Fruit fly (Drosophila melanogaster) whole organism, pupa: ENCODE data around the gene CG31342.
A peak's percentile ranks its signal among the peaks of the same experiment; 100 is the strongest.

Experiments
- CG10348 ChIP-seq: fragments of 200-800 bp; sonication (Bioruptor generic); IDR thresholded peaks from 2 replicates; pipeline ENCODE4 v1.3.6; 2022; ENCODE audit warnings: missing biosample characterization, missing genetic modification characterization
- CG12605 ChIP-seq: fragments of 200-800 bp; sonication (Bioruptor generic); IDR thresholded peaks from 2 replicates; pipeline ENCODE4 v1.3.6; 2022; ENCODE audit warnings: missing biosample characterization, missing genetic modification characterization
- CG13204 ChIP-seq: fragments of 200-800 bp; sonication (Bioruptor generic); optimal IDR thresholded peaks from 2 replicates; lab custom pipeline; 2018; ENCODE audit warnings: missing biosample characterization, mild to moderate bottlenecking, missing genetic modification characterization, moderate library complexity
- CG14655 ChIP-seq: fragments of 200-800 bp; sonication (Bioruptor generic); optimal IDR thresholded peaks from 3 replicates; lab custom pipeline; 2017; ENCODE audit warnings: mild to moderate bottlenecking, missing biosample characterization, missing genetic modification reagents, missing genetic modification characterization
- CG15710 ChIP-seq: fragments of 200-800 bp; sonication (Bioruptor generic); optimal IDR thresholded peaks from 2 replicates; lab custom pipeline; 2018; ENCODE audit warnings: missing biosample characterization, mild to moderate bottlenecking, missing genetic modification characterization, moderate library complexity
- CG17806 ChIP-seq: fragments of 200-800 bp; sonication (Bioruptor generic); optimal IDR thresholded peaks from 2 replicates; lab custom pipeline; 2018; ENCODE audit warnings: missing biosample characterization, mild to moderate bottlenecking, missing genetic modification characterization, moderate library complexity
- CG32121 ChIP-seq: fragments of 200-800 bp; sonication (Bioruptor generic); IDR thresholded peaks from 2 replicates; pipeline ENCODE4 v1.3.6; 2022; ENCODE audit warnings: missing biosample characterization, missing genetic modification characterization
- CG34367 ChIP-seq: fragments of 200-800 bp; sonication (Bioruptor generic); optimal IDR thresholded peaks from 2 replicates; lab custom pipeline; 2018; ENCODE audit warnings: missing biosample characterization, mild to moderate bottlenecking, missing genetic modification characterization
- CG4496 ChIP-seq: fragments of 200-800 bp; sonication (Bioruptor generic); IDR thresholded peaks from 3 replicates; pipeline ENCODE4 v1.3.6; 2022; ENCODE audit warnings: missing biosample characterization, missing genetic modification characterization
- CG8159 ChIP-seq: fragments of 200-800 bp; sonication (Bioruptor generic); optimal IDR thresholded peaks from 3 replicates; lab custom pipeline; 2018; ENCODE audit warnings: missing biosample characterization, mild to moderate bottlenecking, missing genetic modification characterization, moderate library complexity
- CG8301 ChIP-seq: fragments of 200-800 bp; sonication (Bioruptor generic); optimal IDR thresholded peaks from 2 replicates; lab custom pipeline; 2018; ENCODE audit warnings: missing biosample characterization, mild to moderate bottlenecking, missing genetic modification characterization
- CG9948 ChIP-seq: fragments of 200-800 bp; sonication (Bioruptor generic); optimal IDR thresholded peaks from 2 replicates; lab custom pipeline; 2018; ENCODE audit warnings: missing biosample characterization, mild to moderate bottlenecking, missing genetic modification characterization, moderate library complexity
- D1 ChIP-seq: fragments of 200-800 bp; sonication (Bioruptor generic); optimal IDR thresholded peaks from 2 replicates; lab custom pipeline; 2018; ENCODE audit warnings: missing biosample characterization, mild to moderate bottlenecking, missing genetic modification characterization, moderate library complexity
- EcR ChIP-seq: fragments of 200-800 bp; sonication (Bioruptor generic); optimal IDR thresholded peaks from 3 replicates; lab custom pipeline; 2019; ENCODE audit warnings: missing biosample characterization, missing genetic modification characterization, mild to moderate bottlenecking, moderate library complexity, missing genetic modification reagents
- Ets98B ChIP-seq: fragments of 200-800 bp; sonication (Bioruptor generic); IDR thresholded peaks from 2 replicates; pipeline ENCODE4 v1.3.6; 2022; ENCODE audit warnings: missing biosample characterization, missing genetic modification characterization
- Pif1A ChIP-seq: fragments of 200-800 bp; sonication (Bioruptor generic); optimal IDR thresholded peaks from 3 replicates; lab custom pipeline; 2016; ENCODE audit warnings: missing biosample characterization, missing genetic modification characterization
- Pif1B ChIP-seq: fragments of 200-800 bp; sonication (Bioruptor generic); optimal IDR thresholded peaks from 3 replicates; lab custom pipeline; 2016; ENCODE audit warnings: missing biosample characterization, missing genetic modification characterization
- Snoo ChIP-seq: fragments of 200-800 bp; sonication (Bioruptor generic); optimal IDR thresholded peaks from 3 replicates; lab custom pipeline; 2017; ENCODE audit warnings: missing biosample characterization, mild to moderate bottlenecking, missing genetic modification characterization, inconsistent platforms
- fd96Ca ChIP-seq: fragments of 200-800 bp; sonication (Bioruptor generic); IDR thresholded peaks from 3 replicates; pipeline ENCODE4 v1.3.6; 2022; ENCODE audit warnings: missing biosample characterization, missing genetic modification characterization
- gl ChIP-seq: fragments of 200-800 bp; sonication (Bioruptor generic); optimal IDR thresholded peaks from 2 replicates; lab custom pipeline; 2018; ENCODE audit warnings: missing biosample characterization, mild to moderate bottlenecking, missing genetic modification characterization
- rn ChIP-seq: fragments of 200-800 bp; sonication (Bioruptor generic); IDR thresholded peaks from 2 replicates; pipeline ENCODE4 v1.3.6; 2022; ENCODE audit warnings: missing biosample characterization, missing genetic modification characterization

CG31342 gene

DNA sequence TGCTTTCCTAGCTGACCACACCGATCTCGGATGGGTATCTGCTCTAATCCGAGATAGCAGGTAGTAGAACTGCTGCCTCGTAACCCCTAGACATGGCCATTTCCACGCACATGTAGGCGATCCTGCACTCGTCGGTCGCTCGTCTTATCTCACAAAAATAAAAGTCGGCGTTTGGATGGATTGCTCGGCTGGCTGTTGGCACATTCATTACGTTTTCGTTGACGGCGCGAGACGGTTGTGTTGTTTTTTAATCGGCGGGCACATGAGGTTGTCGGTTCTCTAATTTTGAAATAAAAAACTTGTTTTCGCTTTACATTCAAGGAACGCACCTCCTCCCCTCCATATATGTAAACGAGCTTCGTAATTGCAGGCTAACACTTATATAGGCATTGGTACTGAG, 46.5 kb downstream of the CG31342 start, which contains the start of gene ry:
Gene ry (plus strand): TSS at position 206 of the 400 bp plus-strand sequence.
- TF ChIP-seq CG32121: peak; percentile 14; the same call in 1 of the 2 replicates
- no peak for TF ChIP-seq CG13204 (GFP tag; lab: Kevin White, UChicago)

DNA sequence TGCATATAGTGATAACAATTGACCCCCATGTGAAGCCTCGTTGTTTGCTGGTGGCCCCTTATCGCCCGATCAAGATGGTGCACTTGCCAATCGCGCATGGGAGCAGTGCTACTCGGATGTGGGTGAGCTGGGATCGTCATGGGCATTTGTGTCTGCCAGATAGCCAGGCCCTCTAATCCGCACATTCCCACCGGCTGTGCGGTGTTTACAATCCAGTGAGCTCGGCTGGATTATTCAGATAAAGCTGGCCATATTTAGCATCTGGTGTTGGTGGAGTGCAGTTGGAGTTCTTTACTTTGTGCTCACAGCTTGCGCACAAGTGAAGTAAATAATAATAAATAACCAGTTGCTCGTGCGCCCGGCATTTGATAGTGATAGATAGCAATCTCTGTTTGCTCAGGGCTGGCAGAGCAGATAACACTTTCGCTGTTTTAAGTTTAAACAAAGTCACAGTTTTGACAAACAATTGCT, 47.2 kb downstream of the CG31342 start:
- TF ChIP-seq CG15710 (tag; lab: Kevin White, UChicago): no peak
- TF ChIP-seq CG32121: peak; percentile 33
- 0 out of 2 replicates have a peak, but pooled peaks have one; percentile 37 for TF ChIP-seq Ets98B (GFP tag; lab: Robert Waterston, UW)
- no peak for TF ChIP-seq CG17806 (tag; lab: Kevin White, UChicago)
- 0 out of 3 replicates have a peak, but pooled peaks have one; percentile 36 for TF ChIP-seq CG4496
- TF ChIP-seq, all 21 proteins: peak for 3

DNA sequence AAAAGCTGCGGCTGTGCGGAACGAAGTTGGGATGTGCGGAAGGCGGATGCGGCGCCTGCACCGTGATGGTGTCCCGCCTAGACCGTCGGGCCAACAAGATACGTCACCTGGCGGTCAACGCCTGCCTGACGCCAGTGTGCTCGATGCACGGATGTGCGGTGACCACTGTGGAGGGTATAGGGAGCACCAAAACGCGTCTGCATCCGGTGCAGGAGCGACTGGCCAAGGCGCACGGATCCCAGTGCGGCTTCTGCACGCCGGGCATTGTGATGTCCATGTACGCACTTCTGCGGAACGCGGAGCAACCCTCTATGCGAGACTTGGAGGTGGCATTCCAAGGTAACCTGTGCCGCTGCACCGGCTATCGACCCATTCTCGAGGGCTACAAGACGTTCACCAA, 47.8 kb downstream of the CG31342 start:
- no peak for TF ChIP-seq EcR
- no peak for TF ChIP-seq CG8159 (tag; lab: Kevin White, UChicago)
- TF ChIP-seq Pif1A (GFP tag; lab: Kevin White, UChicago): no peak
- TF ChIP-seq CG14655 (GFP tag; lab: Kevin White, UChicago): no peak
- no peak for TF ChIP-seq CG4496
- TF ChIP-seq CG34367 (tag; lab: Kevin White, UChicago): no peak
- no peak for TF ChIP-seq Ets98B (GFP tag; lab: Robert Waterston, UW)
- TF ChIP-seq CG15710 (tag; lab: Kevin White, UChicago): no peak
- TF ChIP-seq rn (GFP tag; lab: Robert Waterston, UW): no peak
- no peak for TF ChIP-seq Snoo (tag; lab: Kevin White, UChicago)
- no peak for TF ChIP-seq fd96Ca
- no peak for TF ChIP-seq CG32121
- TF ChIP-seq CG8301: no peak
- no peak for TF ChIP-seq gl
- TF ChIP-seq CG12605: no peak
- TF ChIP-seq Pif1B (GFP tag; lab: Kevin White, UChicago): no peak
- no peak for TF ChIP-seq CG13204 (GFP tag; lab: Kevin White, UChicago)
- no peak for TF ChIP-seq D1 (tag; lab: Kevin White, UChicago)
- no peak for TF ChIP-seq CG9948 (tag; lab: Kevin White, UChicago)
- TF ChIP-seq CG10348 (GFP tag; lab: Robert Waterston, UW): no peak

DNA sequence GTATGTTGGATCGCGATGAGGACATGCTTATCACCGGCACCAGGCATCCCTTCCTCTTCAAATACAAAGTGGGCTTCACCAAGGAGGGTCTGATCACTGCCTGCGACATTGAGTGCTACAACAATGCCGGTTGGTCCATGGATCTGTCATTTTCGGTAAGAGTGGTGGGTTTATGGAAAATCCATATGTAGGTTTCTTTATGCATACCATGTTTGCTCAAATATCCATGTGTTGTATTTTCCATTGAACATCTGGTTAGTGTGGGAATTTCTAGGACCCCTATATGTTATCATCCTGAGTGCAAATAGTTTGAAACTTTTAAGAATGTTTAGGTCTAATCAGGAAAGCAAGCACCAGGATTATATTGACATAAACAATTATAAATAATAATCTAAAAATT, 50.2 kb downstream of the CG31342 start:
- no peak for TF ChIP-seq CG13204 (GFP tag; lab: Kevin White, UChicago)
- no peak for TF ChIP-seq CG4496
- no peak for TF ChIP-seq CG32121
- TF ChIP-seq D1 (tag; lab: Kevin White, UChicago): no peak
- no peak for TF ChIP-seq CG34367 (tag; lab: Kevin White, UChicago)
- no peak for TF ChIP-seq Pif1A (GFP tag; lab: Kevin White, UChicago)
- TF ChIP-seq rn (GFP tag; lab: Robert Waterston, UW): no peak
- TF ChIP-seq CG8159 (tag; lab: Kevin White, UChicago): no peak
- no peak for TF ChIP-seq Ets98B (GFP tag; lab: Robert Waterston, UW)
- TF ChIP-seq CG12605: no peak
- TF ChIP-seq CG14655 (GFP tag; lab: Kevin White, UChicago): no peak
- TF ChIP-seq Pif1B (GFP tag; lab: Kevin White, UChicago): no peak
- no peak for TF ChIP-seq CG10348 (GFP tag; lab: Robert Waterston, UW)
- TF ChIP-seq, all 21 proteins: peak for 0

DNA sequence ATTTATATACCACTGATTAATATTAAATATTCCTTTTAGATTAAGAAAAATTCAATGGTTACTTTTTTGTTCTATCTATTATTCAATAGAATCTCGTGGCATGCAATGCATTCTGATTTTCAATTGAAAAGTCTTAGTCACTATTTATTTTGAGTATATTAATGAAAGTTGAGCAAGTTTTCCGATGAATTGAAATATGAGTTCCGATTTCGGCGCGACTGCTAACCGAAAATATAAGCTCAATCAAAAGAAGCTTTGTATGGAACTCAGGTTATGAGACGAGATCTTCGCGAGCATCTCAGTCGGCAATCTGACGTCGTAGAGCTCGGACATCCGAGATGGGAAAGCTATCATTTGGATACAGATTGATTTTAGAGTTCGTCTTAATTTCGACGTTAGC, 52.2 kb downstream of the CG31342 start, which contains the start of gene CG11668:
Gene CG11668 (plus strand): TSS at position 301 of the 400 bp plus-strand sequence.
- no peak for TF ChIP-seq rn (GFP tag; lab: Robert Waterston, UW)
- TF ChIP-seq CG9948 (tag; lab: Kevin White, UChicago): no peak
- no peak for TF ChIP-seq CG17806 (tag; lab: Kevin White, UChicago)
- no peak for TF ChIP-seq CG4496
- no peak for TF ChIP-seq Snoo (tag; lab: Kevin White, UChicago)

DNA sequence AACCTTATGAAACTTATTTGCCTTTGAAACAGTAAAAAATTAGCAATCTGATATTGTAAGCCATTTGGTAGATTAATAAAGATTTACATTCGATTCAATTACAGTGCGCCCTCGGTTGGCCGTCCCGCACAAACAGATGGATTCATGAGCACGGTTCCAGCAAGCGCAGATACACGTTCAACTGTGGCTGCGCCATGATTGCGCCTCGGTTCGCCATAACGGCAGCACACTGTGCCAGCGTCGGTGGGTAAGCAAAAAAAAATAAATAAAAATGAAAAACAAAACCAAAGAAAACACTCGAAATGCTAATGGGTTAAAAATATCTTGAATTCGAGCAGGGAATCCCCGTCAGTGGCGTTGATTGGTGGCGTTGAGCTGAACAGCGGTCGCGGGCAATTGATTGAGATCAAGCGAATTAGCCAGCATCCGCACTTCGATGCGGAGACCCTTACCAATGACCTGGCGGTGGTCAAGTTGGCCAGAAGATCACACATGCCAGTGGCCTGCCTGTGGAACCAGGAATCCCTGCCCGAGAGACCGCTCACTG, 53.3 kb downstream of the CG31342 start:
- TF ChIP-seq CG15710 (tag; lab: Kevin White, UChicago) (peak; percentile 22), Ets98B (GFP tag; lab: Robert Waterston, UW) (0 out of 2 replicates have a peak, but pooled peaks have one; percentile 16), Pif1A (GFP tag; lab: Kevin White, UChicago) (no peak), CG4496 (peak; percentile 49; the same call in 2 of the 3 replicates), fd96Ca (0 out of 3 replicates have a peak, but pooled peaks have one; percentile 38), CG17806 (tag; lab: Kevin White, UChicago) (no peak), CG9948 (tag; lab: Kevin White, UChicago) (no peak), CG32121 (no peak), CG34367 (tag; lab: Kevin White, UChicago) (no peak), CG13204 (GFP tag; lab: Kevin White, UChicago) (no peak), CG10348 (GFP tag; lab: Robert Waterston, UW) (no peak)
- TF ChIP-seq, all 21 proteins: peak for 4
